Fruit fly (Drosophila melanogaster): ENCODE results near the gene fbl.

- TF ChIP-seq CG8478 (optimal IDR thresholded peaks at IDR 0.05) (no peak), CTCF (optimal IDR thresholded peaks at IDR 0.05) (no peak)
Measured at dm6 chr3L:20353149-20353548, 31.1 kb upstream of the fbl start, which contains the start of gene CG5618.

Measured in S2 (cell line).